Worm (Caenorhabditis elegans): ENCODE results near the gene sams-3.
A peak's percentile ranks its signal among the peaks of the same experiment; 100 is the strongest.

The sams-3 gene

ce11 chrIV:5850765-5851377, 2.4 kb downstream of the sams-3 start:
- TF ChIP-seq rnt-1 (tag; optimal IDR thresholded peaks at IDR 0.05) (no peak), zip-4 (GFP tag; optimal IDR thresholded peaks at IDR 0.05) (no peak), nhr-77 (tag; optimal IDR thresholded peaks at IDR 0.05) (no peak), mab-9 (GFP tag; IDR thresholded peaks at IDR 0.05) (no peak), C34B4.2 (tag; optimal IDR thresholded peaks at IDR 0.05) (no peak), nhr-28 (tag; optimal IDR thresholded peaks at IDR 0.05) (no peak), elt-3 (tag; optimal IDR thresholded peaks at IDR 0.05) (no peak), ceh-63 (GFP tag; optimal IDR thresholded peaks at IDR 0.05) (no peak), ceh-88 (GFP tag; IDR thresholded peaks at IDR 0.05) (no peak), ces-1 (GFP tag; optimal IDR thresholded peaks at IDR 0.05) (no peak), fkh-4 (tag; optimal IDR thresholded peaks at IDR 0.05; ENCODE audit: borderline replicate concordance) (no peak), pag-3 (tag; optimal IDR thresholded peaks at IDR 0.05; ENCODE audit: borderline replicate concordance, insufficient read depth) (no peak), tbx-2 (tag; optimal IDR thresholded peaks at IDR 0.05) (no peak), blmp-1 (tag; optimal IDR thresholded peaks at IDR 0.05) (no peak), nhr-237 (tag; optimal IDR thresholded peaks at IDR 0.05) (no peak)

- no peak for TF ChIP-seq efl-1 (optimal IDR thresholded peaks at IDR 0.05)
- peak in 1 of 2 experiments; percentile 59 for TF ChIP-seq efl-1 (GFP tag; optimal IDR thresholded peaks at IDR 0.05 in 1 of 2)
- no peak for TF ChIP-seq F16B12.6 (tag; optimal IDR thresholded peaks at IDR 0.05)
These were observed 7.2 kb downstream of the sams-3 start for ce11 chrIV:5855608-5856007.

- TF ChIP-seq nhr-84 (tag; optimal IDR thresholded peaks at IDR 0.05), result no peak
- no peak for TF ChIP-seq tbx-2 (tag; optimal IDR thresholded peaks at IDR 0.05)
- no peak for TF ChIP-seq nhr-11 (tag; optimal IDR thresholded peaks at IDR 0.05)
- no peak for TF ChIP-seq lir-3 (tag; optimal IDR thresholded peaks at IDR 0.05; ENCODE audit: poor library complexity)
- TF ChIP-seq ceh-88 (GFP tag; IDR thresholded peaks at IDR 0.05), result no peak
- no peak for TF ChIP-seq hpl-2 (GFP tag; optimal IDR thresholded peaks at IDR 0.05)
- no peak for TF ChIP-seq fkh-8 (tag; optimal IDR thresholded peaks at IDR 0.05)
- TF ChIP-seq nhr-28 (tag; optimal IDR thresholded peaks at IDR 0.05), result no peak
These were observed 8.5 kb downstream of the sams-3 start for ce11 chrIV:5856975-5857374.

- TF ChIP-seq blmp-1 (tag; optimal IDR thresholded peaks at IDR 0.05) (peak; percentile 72), mef-2 (tag; optimal IDR thresholded peaks at IDR 0.05) (no peak)
These were observed 9.8 kb downstream of the sams-3 start for ce11 chrIV:5858212-5858611.

- TF ChIP-seq nhr-85 (tag), result no peak
These were observed 11.4 kb downstream of the sams-3 start, which contains the start of gene C06E7.4 for ce11 chrIV:5859876-5860275. Gene C06E7.4 (minus strand): TSS chrIV:5859976.

- TF ChIP-seq pag-3 (tag; optimal IDR thresholded peaks at IDR 0.05; ENCODE audit: borderline replicate concordance, insufficient read depth), result no peak
- peak; percentile 16 for TF ChIP-seq blmp-1 (tag; optimal IDR thresholded peaks at IDR 0.05)
These were observed 12.3 kb downstream of the sams-3 start for ce11 chrIV:5860762-5861161.

- no peak for TF ChIP-seq pqm-1 (tag; optimal IDR thresholded peaks at IDR 0.05)
- no peak for TF ChIP-seq sup-37 (GFP tag; optimal IDR thresholded peaks at IDR 0.05)
These were observed 17.4 kb downstream of the sams-3 start, which contains the start of gene spe-27 for ce11 chrIV:5865818-5866217. Gene spe-27 (minus strand): TSS chrIV:5865918.

ce11 chrIV:5867189-5867588, 18.7 kb downstream of the sams-3 start, which contains the start of gene C06E7.88:
Gene C06E7.88 (minus strand): TSS chrIV:5867289.
- TF ChIP-seq mep-1 (tag; optimal IDR thresholded peaks at IDR 0.05), result no peak
- no peak for TF ChIP-seq elt-3 (tag; optimal IDR thresholded peaks at IDR 0.05)
- no peak for TF ChIP-seq lin-39 (tag; optimal IDR thresholded peaks at IDR 0.05)
- no peak for TF ChIP-seq tbx-2 (tag; optimal IDR thresholded peaks at IDR 0.05)

All from whole organism, L1 larva.